Worm (Caenorhabditis elegans): ENCODE data around the gene pqn-71.

DNA sequence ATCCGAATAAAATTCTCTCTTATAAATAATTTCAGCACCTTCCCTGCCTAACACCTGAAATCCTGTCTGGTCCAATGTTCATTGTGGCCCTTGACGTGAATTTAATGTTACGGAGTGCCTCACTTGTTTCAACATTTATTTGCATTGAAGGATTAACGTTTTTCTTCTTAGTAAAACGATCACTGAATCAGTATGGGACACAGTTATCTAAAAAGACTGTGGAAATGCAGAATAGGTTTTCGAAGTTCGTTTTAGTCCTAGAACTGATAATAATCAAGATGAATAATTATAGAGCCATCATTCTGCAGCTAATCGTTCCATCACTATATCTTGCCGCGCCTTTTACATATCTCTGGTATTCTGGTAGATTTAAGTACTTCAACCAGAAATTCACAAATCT is 29.7 kb downstream of the pqn-71 start, which contains the start of gene srh-219:
- no peak for TF ChIP-seq lsy-12 (tag; optimal IDR thresholded peaks at IDR 0.05)
- TF ChIP-seq nhr-12 (tag; optimal IDR thresholded peaks at IDR 0.05), result no peak
- TF ChIP-seq hmg-11 (tag; optimal IDR thresholded peaks at IDR 0.05), result no peak
